Worm (Caenorhabditis elegans) whole organism, late embryonic: ENCODE measurements around the gene idpb-4.

ENCODE experiments used
- C08G9.2 ChIP-seq: sonication (generic microtip); optimal IDR thresholded peaks from 2 replicates; lab custom pipeline; 2016; ENCODE audit warnings: mild to moderate bottlenecking, missing genetic modification characterization, moderate library complexity, missing compliant biosample characterization
- K02D7.2 ChIP-seq: sonication (generic microtip); optimal IDR thresholded peaks from 2 replicates; lab custom pipeline; 2017; ENCODE audit warnings: mild to moderate bottlenecking, missing genetic modification characterization, missing compliant biosample characterization
- T23F11.4 ChIP-seq: fragments of 200-800 bp; sonication (Bioruptor generic); optimal IDR thresholded peaks from 2 replicates; lab custom pipeline; 2018; ENCODE audit warnings: mild to moderate bottlenecking, missing genetic modification characterization, missing compliant biosample characterization
- ceh-22 ChIP-seq: sonication (generic microtip); optimal IDR thresholded peaks from 2 replicates; lab custom pipeline; 2017; ENCODE audit warnings: missing biosample characterization, missing genetic modification characterization
- ceh-24 ChIP-seq: sonication (generic microtip); optimal IDR thresholded peaks from 2 replicates; lab custom pipeline; 2016; ENCODE audit warnings: mild to moderate bottlenecking, missing genetic modification characterization, missing compliant biosample characterization
- ceh-34 ChIP-seq: sonication (generic microtip); optimal IDR thresholded peaks from 2 replicates; lab custom pipeline; 2016; ENCODE audit warnings: mild to moderate bottlenecking, missing genetic modification characterization, missing compliant biosample characterization
- che-1 ChIP-seq: sonication (generic microtip); optimal IDR thresholded peaks from 2 replicates; lab custom pipeline; 2016; ENCODE audit warnings: mild to moderate bottlenecking, missing genetic modification characterization, missing compliant biosample characterization
- dmd-4 ChIP-seq: sonication (generic microtip); optimal IDR thresholded peaks from 2 replicates; lab custom pipeline; 2016; ENCODE audit warnings: borderline replicate concordance, missing genetic modification characterization, missing compliant biosample characterization
- dve-1 ChIP-seq: sonication (generic microtip); optimal IDR thresholded peaks from 2 replicates; lab custom pipeline; 2017; ENCODE audit warnings: antibody characterized with exemption, mild to moderate bottlenecking, missing genetic modification characterization, missing compliant biosample characterization
- fkh-6 ChIP-seq: sonication (generic microtip); optimal IDR thresholded peaks from 2 replicates; lab custom pipeline; 2016; ENCODE audit warnings: missing genetic modification characterization, missing compliant biosample characterization
- hlh-13 ChIP-seq: fragments of 200-800 bp; sonication (Bioruptor generic); optimal IDR thresholded peaks from 2 replicates; lab custom pipeline; 2018; ENCODE audit warnings: mild to moderate bottlenecking, missing genetic modification characterization, missing compliant biosample characterization
- hlh-15 ChIP-seq: sonication (generic microtip); optimal IDR thresholded peaks from 2 replicates; lab custom pipeline; 2016; ENCODE audit warnings: missing genetic modification characterization, missing compliant biosample characterization
- hlh-30 ChIP-seq: sonication (generic microtip); optimal IDR thresholded peaks from 2 replicates; lab custom pipeline; 2017; ENCODE audit warnings: antibody characterized with exemption, missing genetic modification characterization, missing compliant biosample characterization; ENCODE audit not compliant: insufficient read depth
- hlh-8 ChIP-seq: sonication (generic microtip); optimal IDR thresholded peaks from 2 replicates; lab custom pipeline; 2016; ENCODE audit warnings: missing genotype, missing genetic modification characterization, missing compliant biosample characterization
- lim-6 ChIP-seq: sonication (generic microtip); optimal IDR thresholded peaks from 2 replicates; lab custom pipeline; 2016; ENCODE audit warnings: missing genetic modification characterization, missing compliant biosample characterization
- npax-4 ChIP-seq: sonication (generic microtip); optimal IDR thresholded peaks from 2 replicates; lab custom pipeline; 2016; ENCODE audit warnings: missing genetic modification characterization, missing compliant biosample characterization
- odd-2 ChIP-seq: sonication (generic microtip); optimal IDR thresholded peaks from 2 replicates; lab custom pipeline; 2017; ENCODE audit warnings: antibody characterized with exemption, mild to moderate bottlenecking, missing genetic modification characterization, missing compliant biosample characterization
- pha-2 ChIP-seq: sonication (generic microtip); optimal IDR thresholded peaks from 2 replicates; lab custom pipeline; 2017; ENCODE audit warnings: mild to moderate bottlenecking, missing genetic modification characterization, missing compliant biosample characterization
- rnt-1 ChIP-seq: sonication (generic microtip); optimal IDR thresholded peaks from 2 replicates; lab custom pipeline; 2016; ENCODE audit warnings: missing genetic modification characterization, missing compliant biosample characterization
- sox-2 ChIP-seq: fragments of 200-800 bp; sonication (Bioruptor generic); IDR thresholded peaks from 2 replicates; pipeline ENCODE4 v1.3.6; 2022; ENCODE audit warnings: missing genetic modification reagents, missing genetic modification characterization, missing compliant biosample characterization
- unc-3 ChIP-seq, 2 experiments: fragments of 200-800 bp in 1 of 2; sonication (Bioruptor generic) in 1 of 2; sonication (generic microtip) in 1 of 2; conservative IDR thresholded peaks in 1 of 2; optimal IDR thresholded peaks in 1 of 2; 2 replicates each; pipeline versions ENCODE4 v1.3.6 to Lab custom; 2016 to 2022; ENCODE audit warnings: missing compliant biosample characterization in 2 of 2, missing genetic modification characterization in 2 of 2, missing genetic modification reagents in 1 of 2
- unc-55 ChIP-seq: sonication (generic microtip); optimal IDR thresholded peaks from 2 replicates; lab custom pipeline; 2017; ENCODE audit warnings: missing biosample characterization, missing genetic modification reagents, missing genetic modification characterization
- unc-86 ChIP-seq: sonication (generic microtip); optimal IDR thresholded peaks from 2 replicates; lab custom pipeline; 2016; ENCODE audit warnings: missing genetic modification characterization, missing compliant biosample characterization

Gene idpb-4

ce11 chrII:8701619-8702350, 35.6 kb downstream of the idpb-4 start, which contains the start of gene sphk-1:
Gene sphk-1, minus strand, starts transcription at chrII:8701669.
- no peak for TF ChIP-seq hlh-13 (GFP tag; lab: Kevin White, UChicago)
- peak; percentile 26 for TF ChIP-seq hlh-30 (tag; lab: Kevin White, UChicago)
- TF ChIP-seq sox-2 (GFP tag; lab: Robert Waterston, UW) = peak; percentile 19; the same call in 1 of the 2 replicates
- TF ChIP-seq rnt-1 (tag; lab: Kevin White, UChicago) = no peak

- TF ChIP-seq ceh-22 (tag; lab: Kevin White, UChicago) = no peak
- TF ChIP-seq T23F11.4 = no peak
- TF ChIP-seq unc-86 (tag; lab: Kevin White, UChicago) = no peak
- TF ChIP-seq sox-2 (GFP tag; lab: Robert Waterston, UW) = no peak
- TF ChIP-seq fkh-6 (tag; lab: Kevin White, UChicago) = no peak
- TF ChIP-seq, all 69 proteins: peak for 0
These were observed 36.3 kb downstream of the idpb-4 start for ce11 chrII:8701059-8701458.

ce11 chrII:8698828-8699227, 38.5 kb downstream of the idpb-4 start, which contains the start of gene chdh-1:
Gene chdh-1, minus strand, starts transcription at chrII:8698928.
- TF ChIP-seq unc-55 = no peak
- TF ChIP-seq ceh-34 = no peak
- TF ChIP-seq che-1 (tag; lab: Kevin White, UChicago) = no peak

DNA sequence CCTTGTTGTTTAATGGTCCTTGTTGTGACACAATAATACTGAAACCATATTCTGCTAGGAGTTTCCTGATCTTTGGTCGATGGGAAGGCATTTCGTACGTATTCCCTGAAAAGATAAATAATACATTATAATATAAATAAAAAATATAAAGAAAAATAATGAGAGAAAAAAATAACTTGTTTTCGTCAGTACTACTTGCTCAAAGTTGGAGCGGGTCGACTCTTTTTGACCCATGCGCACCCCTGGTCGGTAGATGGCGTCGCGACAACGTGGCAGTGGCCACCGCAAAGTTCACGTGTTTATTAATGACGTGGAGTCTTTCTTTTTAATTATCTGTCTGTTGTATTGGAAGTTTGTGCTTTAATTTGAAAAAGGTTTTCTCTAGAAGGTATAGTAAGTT, 41.6 kb downstream of the idpb-4 start, which contains the start of gene C34C6.10:
Gene C34C6.10 (minus strand): TSS at position 101 of the 400 bp plus-strand sequence.
- TF ChIP-seq lim-6 (tag; lab: Kevin White, UChicago) (no peak), pha-2 (tag; lab: Kevin White, UChicago) (no peak), dve-1 (tag; lab: Kevin White, UChicago) (no peak), ceh-24 (tag; lab: Kevin White, UChicago) (no peak), odd-2 (no peak)

DNA sequence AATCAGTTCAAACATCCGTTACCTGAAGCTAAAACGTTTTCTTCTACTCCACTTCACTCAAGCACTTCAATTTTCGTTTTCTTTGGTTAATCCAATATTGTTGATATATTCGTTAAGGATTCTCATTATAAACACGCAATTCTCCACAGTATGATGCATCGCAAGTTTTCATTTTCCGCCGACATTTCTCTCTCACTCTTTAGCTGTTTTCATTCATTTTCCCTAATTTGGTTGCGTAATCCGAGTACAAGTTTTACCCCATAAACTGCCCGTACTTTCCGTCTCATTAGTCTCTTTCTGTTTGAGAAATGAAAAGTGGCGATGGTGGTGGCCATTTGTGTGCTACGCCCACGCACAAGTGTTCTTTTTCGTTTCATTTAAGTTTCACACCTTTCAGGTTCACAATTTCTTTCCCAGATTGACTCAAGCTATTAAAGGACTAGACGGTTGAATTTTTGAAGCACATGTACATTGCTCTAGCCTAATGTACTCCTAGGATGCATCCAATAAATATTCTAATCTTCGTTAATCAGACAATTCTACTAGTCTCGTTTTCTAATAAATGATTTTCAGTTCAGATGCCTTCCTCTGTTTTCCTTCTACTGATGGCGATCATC, 45.9 kb downstream of the idpb-4 start, which contains the start of gene C34C6.3:
Gene C34C6.3 (plus strand): TSS at position 567 of the 617 bp plus-strand sequence.
- TF ChIP-seq dmd-4 (no peak), hlh-15 (tag; lab: Kevin White, UChicago) (no peak), hlh-8 (tag; lab: Kevin White, UChicago) (no peak), fkh-6 (tag; lab: Kevin White, UChicago) (no peak), K02D7.2 (tag; lab: Kevin White, UChicago) (no peak), unc-3 (GFP tag; conservative IDR thresholded peaks at IDR 0.05; lab: Robert Waterston, UW) (no peak), unc-3 (tag; optimal IDR thresholded peaks at IDR 0.05; lab: Kevin White, UChicago) (no peak), C08G9.2 (tag; lab: Kevin White, UChicago) (no peak), npax-4 (no peak)
